Worm (Caenorhabditis elegans) whole organism, L4 larva: Measurements from ENCODE around the gene nfi-1.

Experiments
- ZK337.2 ChIP-seq: fragments of 200-800 bp; sonication (Bioruptor generic); IDR thresholded peaks from 2 replicates; pipeline ENCODE4 v1.3.6; 2022; ENCODE audit warnings: missing genetic modification reagents, missing genetic modification characterization, missing compliant biosample characterization
- aly-2 ChIP-seq: sonication (generic microtip); optimal IDR thresholded peaks from 2 replicates; lab custom pipeline; 2018; ENCODE audit warnings: missing biosample characterization, missing genetic modification characterization
- egl-27 ChIP-seq: sonication (generic microtip); optimal IDR thresholded peaks from 3 replicates; lab custom pipeline; 2017; ENCODE audit warnings: missing biosample characterization, missing genetic modification reagents, missing genetic modification characterization
- lin-13 ChIP-seq: fragments of 150-350 bp; optimal IDR thresholded peaks from 2 replicates; lab custom pipeline; 2014; ENCODE audit warnings: missing biosample characterization, missing genetic modification reagents, missing genetic modification characterization
- lir-3 ChIP-seq: sonication (generic microtip); optimal IDR thresholded peaks from 2 replicates; lab custom pipeline; 2016; ENCODE audit warnings: mild to moderate bottlenecking, missing genetic modification characterization, missing compliant biosample characterization
- mdl-1 ChIP-seq, 2 experiments: fragments of 150-350 bp in 1 of 2; sonication (generic microtip) in 1 of 2; optimal IDR thresholded peaks; 2 replicates each; lab custom pipeline; 2014 to 2017; ENCODE audit warnings: missing biosample characterization in 2 of 2, missing genetic modification characterization in 2 of 2
- nhr-28 ChIP-seq: fragments of 150-350 bp; optimal IDR thresholded peaks from 2 replicates; lab custom pipeline; 2014; ENCODE audit warnings: missing biosample characterization, missing genetic modification characterization
- pqm-1 ChIP-seq: sonication (generic microtip); optimal IDR thresholded peaks from 2 replicates; lab custom pipeline; 2017; ENCODE audit warnings: missing biosample characterization, missing genetic modification characterization
- rbr-2 ChIP-seq: sonication (generic microtip); optimal IDR thresholded peaks from 2 replicates; lab custom pipeline; 2016; ENCODE audit warnings: missing genotype, missing genetic modification characterization, missing compliant biosample characterization
- set-16 ChIP-seq: fragments of 200-800 bp; sonication (Bioruptor generic); IDR thresholded peaks from 2 replicates; pipeline ENCODE4 v1.3.6; 2022; ENCODE audit warnings: missing genetic modification reagents, missing genetic modification characterization, missing compliant biosample characterization
- zip-11 ChIP-seq: fragments of 200-800 bp; sonication (Bioruptor generic); IDR thresholded peaks from 2 replicates; pipeline ENCODE4 v1.3.6; 2022; ENCODE audit warnings: missing genetic modification characterization, missing compliant biosample characterization

- TF ChIP-seq ZK337.2 (no peak), mdl-1 (tag; optimal IDR thresholded peaks at IDR 0.05; lab: Kevin White, UChicago) (peak in 1 of 2 experiments; percentile 79), lir-3 (no peak), rbr-2 (tag; lab: Kevin White, UChicago) (no peak), lin-13 (GFP tag; lab: Kevin White, UChicago) (no peak), egl-27 (tag; lab: Kevin White, UChicago) (no peak), zip-11 (GFP tag; lab: Robert Waterston, UW) (no peak), aly-2 (tag; lab: Kevin White, UChicago) (no peak), nhr-28 (tag; lab: Kevin White, UChicago) (peak; percentile 74), set-16 (GFP tag; lab: Robert Waterston, UW) (no peak), pqm-1 (tag; lab: Kevin White, UChicago) (no peak)
Observed at ce11 chrII:7528210-7528609, 9.8 kb upstream of the nfi-1 start.
